Fruit fly (Drosophila melanogaster) whole organism, wandering third instar larva: ENCODE results near the gene Doa.

Experiments
- Abd-B ChIP-seq: fragments of >200 bp; optimal IDR thresholded peaks from 2 replicates; lab custom pipeline; 2017; ENCODE audit warnings: missing biosample characterization, missing genetic modification characterization
- HLH106 ChIP-seq: fragments of 200-800 bp; optimal IDR thresholded peaks from 3 replicates; lab custom pipeline; 2019; ENCODE audit warnings: missing biosample characterization, mild to moderate bottlenecking, missing genetic modification characterization, moderate library complexity
- Hr78 ChIP-seq: fragments of >200 bp; optimal IDR thresholded peaks from 2 replicates; lab custom pipeline; 2017; ENCODE audit warnings: missing biosample characterization, missing genetic modification characterization
- Jra ChIP-seq: sonication (Bioruptor generic); optimal IDR thresholded peaks from 2 replicates; lab custom pipeline; 2016; ENCODE audit warnings: missing biosample characterization, missing genetic modification characterization
- Myc ChIP-seq: fragments of >200 bp; optimal IDR thresholded peaks from 2 replicates; lab custom pipeline; 2017
- Vsx2 ChIP-seq: fragments of 200-300, 225-300 bp; sonication (Bioruptor generic); optimal IDR thresholded peaks from 2 replicates; lab custom pipeline; 2018; ENCODE audit warnings: missing biosample characterization, missing genetic modification characterization; ENCODE audit not compliant: partially characterized antibody
- br ChIP-seq: fragments of 200-800 bp; sonication (Bioruptor generic); optimal IDR thresholded peaks from 2 replicates; lab custom pipeline; 2016; ENCODE audit warnings: missing biosample characterization, missing genetic modification characterization
- ey ChIP-seq: fragments of 200-800 bp; sonication (Bioruptor generic); optimal IDR thresholded peaks from 2 replicates; lab custom pipeline; 2016; ENCODE audit warnings: missing biosample characterization, missing genetic modification characterization
- fru ChIP-seq: fragments of 200-800 bp; sonication (Bioruptor generic); optimal IDR thresholded peaks from 3 replicates; lab custom pipeline; 2016; ENCODE audit warnings: missing biosample characterization, mild to moderate bottlenecking, missing genetic modification characterization
- h ChIP-seq: fragments of 200-800 bp; sonication (Bioruptor generic); optimal IDR thresholded peaks from 3 replicates; lab custom pipeline; 2016; ENCODE audit warnings: missing biosample characterization, mild to moderate bottlenecking, missing genetic modification characterization
- lola ChIP-seq: fragments of >200 bp; optimal IDR thresholded peaks from 2 replicates; lab custom pipeline; 2017; ENCODE audit warnings: missing biosample characterization, missing genetic modification characterization
- pan ChIP-seq: fragments of >200 bp; optimal IDR thresholded peaks from 2 replicates; lab custom pipeline; 2017
- psq ChIP-seq: fragments of 200-800 bp; sonication (Bioruptor generic); optimal IDR thresholded peaks from 3 replicates; lab custom pipeline; 2017; ENCODE audit warnings: missing biosample characterization, mild to moderate bottlenecking, missing genetic modification characterization, moderate library complexity
- usp ChIP-seq: fragments of >200 bp; optimal IDR thresholded peaks from 2 replicates; lab custom pipeline; 2017; ENCODE audit warnings: missing biosample characterization, missing genetic modification characterization

dm6 chr3R:28901468-28902163 lies 13.7 kb downstream of the Doa start:
- TF ChIP-seq h (GFP tag; lab: Kevin White, UChicago), result no peak
- no peak for TF ChIP-seq Myc (lab: Kevin White, UChicago)
- TF ChIP-seq HLH106 (tag; lab: Kevin White, UChicago), result no peak
- TF ChIP-seq psq (GFP tag; lab: Kevin White, UChicago), result no peak
- TF ChIP-seq Hr78 (GFP tag; lab: Kevin White, UChicago), result no peak
- TF ChIP-seq pan (lab: Kevin White, UChicago), result no peak
- TF ChIP-seq br (GFP tag; lab: Kevin White, UChicago), result no peak
- TF ChIP-seq usp (GFP tag; lab: Kevin White, UChicago), result no peak
- no peak for TF ChIP-seq Vsx2 (GFP tag; lab: Kevin White, UChicago)
- no peak for TF ChIP-seq lola (GFP tag; lab: Kevin White, UChicago)
- TF ChIP-seq Abd-B (GFP tag; lab: Kevin White, UChicago), result no peak
- TF ChIP-seq Jra (GFP tag; lab: Kevin White, UChicago), result no peak
- no peak for TF ChIP-seq fru (GFP tag; lab: Kevin White, UChicago)
- no peak for TF ChIP-seq ey (GFP tag; lab: Kevin White, UChicago)
